Fruit fly (Drosophila melanogaster) whole organism, embryonic: Measurements from ENCODE around the gene Csk.

ENCODE experiments used
- CG1024 ChIP-seq: fragments of 200-800 bp; sonication (Bioruptor generic); IDR thresholded peaks from 2 replicates; pipeline ENCODE4 v1.3.6; 2022; ENCODE audit warnings: missing biosample characterization, missing genetic modification characterization
- CG11085 ChIP-seq: fragments of 200-800 bp; sonication (Bioruptor generic); IDR thresholded peaks from 2 replicates; pipeline ENCODE4 v1.3.6; 2022; ENCODE audit warnings: missing biosample characterization, missing genetic modification characterization
- CG13296 ChIP-seq: fragments of 200-800 bp; sonication (Bioruptor generic); optimal IDR thresholded peaks from 3 replicates; lab custom pipeline; 2018; ENCODE audit warnings: missing biosample characterization, mild to moderate bottlenecking, missing genetic modification characterization
- CG15011 ChIP-seq: fragments of 200-800 bp; sonication (Bioruptor generic); optimal IDR thresholded peaks from 3 replicates; lab custom pipeline; 2018; ENCODE audit warnings: missing biosample characterization, mild to moderate bottlenecking, missing genetic modification characterization
- CG1602 ChIP-seq: fragments of 200-800 bp; sonication (Bioruptor generic); optimal IDR thresholded peaks from 3 replicates; lab custom pipeline; 2016; ENCODE audit warnings: missing biosample characterization, missing genetic modification characterization
- CG16813 ChIP-seq: fragments of 200-800 bp; sonication (Bioruptor generic); IDR thresholded peaks from 3 replicates; pipeline ENCODE4 v1.3.6; 2022; ENCODE audit warnings: missing biosample characterization, missing genetic modification characterization; ENCODE audit not compliant: partially characterized antibody
- CG17361 ChIP-seq: fragments of 200-800 bp; sonication (Bioruptor generic); IDR thresholded peaks from 3 replicates; pipeline ENCODE4 v1.3.6; 2022; ENCODE audit warnings: missing biosample characterization, missing genetic modification characterization
- CG17385 ChIP-seq: fragments of 200-800 bp; sonication (Bioruptor generic); optimal IDR thresholded peaks from 3 replicates; lab custom pipeline; 2018; ENCODE audit warnings: missing biosample characterization, mild to moderate bottlenecking, missing genetic modification characterization
- CG18011 ChIP-seq: fragments of 200-800 bp; sonication (Bioruptor generic); optimal IDR thresholded peaks from 2 replicates; lab custom pipeline; 2017; ENCODE audit warnings: missing biosample characterization, missing genetic modification characterization, mild to moderate bottlenecking, moderate library complexity, missing genotype
- CG31224 ChIP-seq: fragments of 200-800 bp; sonication (Bioruptor generic); IDR thresholded peaks from 2 replicates; pipeline ENCODE4 v1.3.6; 2022; ENCODE audit warnings: missing biosample characterization, missing genetic modification characterization
- CG31365 ChIP-seq: fragments of 200-800 bp; sonication (Bioruptor generic); optimal IDR thresholded peaks from 2 replicates; lab custom pipeline; 2018; ENCODE audit warnings: missing biosample characterization, mild to moderate bottlenecking, missing genetic modification characterization
- CG31388 ChIP-seq: fragments of 200-800 bp; sonication (Bioruptor generic); optimal IDR thresholded peaks from 2 replicates; lab custom pipeline; 2016; ENCODE audit warnings: missing biosample characterization, missing genetic modification characterization
- CG34422 ChIP-seq: fragments of 200-800 bp; sonication (Bioruptor generic); IDR thresholded peaks from 3 replicates; pipeline ENCODE4 v1.3.6; 2022; ENCODE audit warnings: missing biosample characterization, missing genetic modification characterization
- CG3838 ChIP-seq: fragments of 200-800 bp; sonication (Bioruptor generic); optimal IDR thresholded peaks from 3 replicates; lab custom pipeline; 2016; ENCODE audit warnings: missing biosample characterization, missing genetic modification characterization
- CG4617 ChIP-seq: fragments of 200-800 bp; sonication (Bioruptor generic); optimal IDR thresholded peaks from 3 replicates; lab custom pipeline; 2016; ENCODE audit warnings: missing biosample characterization, missing genetic modification characterization, borderline replicate concordance
- CG4707 ChIP-seq: fragments of 200-800 bp; sonication (Bioruptor generic); optimal IDR thresholded peaks from 2 replicates; lab custom pipeline; 2018; ENCODE audit warnings: missing biosample characterization, mild to moderate bottlenecking, missing genetic modification characterization, moderate library complexity
- CG5180 ChIP-seq: fragments of 200-800 bp; sonication (Bioruptor generic); optimal IDR thresholded peaks from 3 replicates; lab custom pipeline; 2017; ENCODE audit warnings: missing biosample characterization, missing genetic modification characterization, mild to moderate bottlenecking, moderate library complexity, missing genetic modification reagents
- CG6854 ChIP-seq: fragments of 200-800 bp; sonication (Bioruptor generic); optimal IDR thresholded peaks from 3 replicates; lab custom pipeline; 2017; ENCODE audit warnings: missing biosample characterization, mild to moderate bottlenecking, missing genetic modification characterization
- CG8290 ChIP-seq, 3 experiments: fragments of 200-800 bp; sonication (Bioruptor generic); optimal IDR thresholded peaks; 2 replicates each; lab custom pipeline; 2016 to 2019; ENCODE audit warnings: missing biosample characterization in 3 of 3, missing genetic modification characterization in 3 of 3, mild to moderate bottlenecking in 2 of 3, moderate library complexity in 1 of 3
- CTCF ChIP-seq: fragments of 200-800 bp; sonication (Bioruptor generic); optimal IDR thresholded peaks from 2 replicates; lab custom pipeline; 2017; ENCODE audit warnings: missing biosample characterization, mild to moderate bottlenecking, missing genetic modification characterization, moderate library complexity
- CoRest ChIP-seq: fragments of 200-800 bp; sonication (Bioruptor generic); optimal IDR thresholded peaks from 3 replicates; lab custom pipeline; 2018; ENCODE audit warnings: missing biosample characterization, mild to moderate bottlenecking, missing genetic modification characterization, moderate library complexity
- D ChIP-seq, 2 experiments: fragments of 200-800 bp in 1 of 2; fragments of >200 bp in 1 of 2; sonication (Bioruptor generic) in 1 of 2; optimal IDR thresholded peaks; 2 replicates in 1 of 2; 3 replicates in 1 of 2; lab custom pipeline; 2017; ENCODE audit warnings: mild to moderate bottlenecking in 1 of 2, missing biosample characterization in 1 of 2, missing genetic modification characterization in 1 of 2, missing genetic modification reagents in 1 of 2
- Eip74EF ChIP-seq, 2 experiments: fragments of 200-800 bp in 1 of 2; fragments of >200 bp in 1 of 2; sonication (Bioruptor generic) in 1 of 2; optimal IDR thresholded peaks; 2 replicates each; lab custom pipeline; 2017 to 2019; ENCODE audit warnings: missing biosample characterization in 2 of 2, missing genetic modification characterization in 2 of 2, mild to moderate bottlenecking in 1 of 2, moderate library complexity in 1 of 2
- H15 ChIP-seq: fragments of 200-800 bp; sonication (Bioruptor generic); IDR thresholded peaks from 3 replicates; pipeline ENCODE4 v1.3.6; 2022; ENCODE audit warnings: missing biosample characterization, missing genetic modification characterization
- Hand ChIP-seq: fragments of 200-800 bp; sonication (Bioruptor generic); optimal IDR thresholded peaks from 2 replicates; lab custom pipeline; 2017; ENCODE audit warnings: mild to moderate bottlenecking, missing biosample characterization, missing genetic modification reagents, missing genetic modification characterization
- Hmx ChIP-seq: fragments of 200-800 bp; sonication (Bioruptor generic); optimal IDR thresholded peaks from 2 replicates; lab custom pipeline; 2016; ENCODE audit warnings: missing biosample characterization, missing genetic modification characterization
- Mad ChIP-seq: fragments of 200-800 bp; sonication (Bioruptor generic); optimal IDR thresholded peaks from 2 replicates; lab custom pipeline; 2016; ENCODE audit warnings: missing biosample characterization, missing genetic modification characterization
- NC2β ChIP-seq: fragments of 200-800 bp; sonication (Bioruptor generic); optimal IDR thresholded peaks from 2 replicates; lab custom pipeline; 2016; ENCODE audit warnings: missing biosample characterization, missing genetic modification characterization
- Neu2 ChIP-seq: fragments of 200-800 bp; sonication (Bioruptor generic); optimal IDR thresholded peaks from 3 replicates; lab custom pipeline; 2016; ENCODE audit warnings: missing biosample characterization, missing genetic modification characterization, borderline replicate concordance
- Oli ChIP-seq: fragments of 200-800 bp; sonication (Bioruptor generic); optimal IDR thresholded peaks from 2 replicates; lab custom pipeline; 2018; ENCODE audit warnings: missing biosample characterization, mild to moderate bottlenecking, missing genetic modification characterization, moderate library complexity
- Side ChIP-seq: fragments of 200-800 bp; sonication (Bioruptor generic); optimal IDR thresholded peaks from 2 replicates; lab custom pipeline; 2016; ENCODE audit warnings: missing biosample characterization, missing genetic modification characterization
- al ChIP-seq: fragments of 200-800 bp; sonication (Bioruptor generic); IDR thresholded peaks from 2 replicates; pipeline ENCODE4 v1.3.6; 2022; ENCODE audit warnings: missing biosample characterization, missing genetic modification characterization
- ara ChIP-seq: fragments of 200-800 bp; sonication (Bioruptor generic); IDR thresholded peaks from 2 replicates; pipeline ENCODE4 v1.3.6; 2022; ENCODE audit warnings: missing biosample characterization, missing genetic modification characterization
- bowl ChIP-seq: fragments of 200-800 bp; sonication (Bioruptor generic); IDR thresholded peaks from 2 replicates; pipeline ENCODE4 v1.3.6; 2022; ENCODE audit warnings: missing biosample characterization, missing genetic modification characterization
- chn ChIP-seq: fragments of 200-800 bp; sonication (Bioruptor generic); optimal IDR thresholded peaks from 2 replicates; lab custom pipeline; 2016; ENCODE audit warnings: missing biosample characterization, missing genetic modification characterization
- crol ChIP-seq: fragments of 200-800 bp; sonication (Bioruptor generic); IDR thresholded peaks from 2 replicates; pipeline ENCODE4 v1.3.6; 2022; ENCODE audit warnings: missing biosample characterization, missing genetic modification characterization
- crp ChIP-seq, 2 experiments: fragments of 200-800 bp; sonication (Bioruptor generic); optimal IDR thresholded peaks; 2 replicates in 1 of 2; 3 replicates in 1 of 2; lab custom pipeline; 2017; ENCODE audit warnings: missing biosample characterization in 2 of 2, missing genetic modification characterization in 2 of 2, mild to moderate bottlenecking in 1 of 2, moderate library complexity in 1 of 2
- disco-r ChIP-seq: fragments of 200-800 bp; sonication (Bioruptor generic); optimal IDR thresholded peaks from 2 replicates; lab custom pipeline; 2016; ENCODE audit warnings: missing biosample characterization, missing genetic modification characterization
- en ChIP-seq: fragments of 200-800 bp; sonication (Bioruptor generic); optimal IDR thresholded peaks from 2 replicates; lab custom pipeline; 2016; ENCODE audit warnings: missing biosample characterization, missing genetic modification characterization
- exex ChIP-seq: fragments of 200-800 bp; sonication (Bioruptor generic); optimal IDR thresholded peaks from 4 replicates; lab custom pipeline; 2018; ENCODE audit warnings: missing biosample characterization, mild to moderate bottlenecking, missing genetic modification characterization, moderate library complexity
- gro ChIP-seq: fragments of 200-800 bp; sonication (Bioruptor generic); optimal IDR thresholded peaks from 2 replicates; lab custom pipeline; 2016; ENCODE audit warnings: missing biosample characterization, missing genetic modification characterization
- her ChIP-seq: fragments of 200-800 bp; sonication (Bioruptor generic); optimal IDR thresholded peaks from 2 replicates; lab custom pipeline; 2016; ENCODE audit warnings: missing biosample characterization, missing genetic modification characterization
- ind ChIP-seq: fragments of 200-800 bp; sonication (Bioruptor generic); optimal IDR thresholded peaks from 3 replicates; lab custom pipeline; 2016; ENCODE audit warnings: missing biosample characterization, missing genetic modification characterization
- lmd ChIP-seq: fragments of 200-800 bp; sonication (Bioruptor generic); IDR thresholded peaks from 2 replicates; pipeline ENCODE4 v1.3.6; 2022; ENCODE audit warnings: missing biosample characterization, missing genetic modification characterization
- mld ChIP-seq: fragments of 200-800 bp; sonication (Bioruptor generic); IDR thresholded peaks from 3 replicates; pipeline ENCODE4 v1.3.6; 2022; ENCODE audit warnings: missing biosample characterization, missing genetic modification characterization; ENCODE audit not compliant: partially characterized antibody
- nom ChIP-seq: fragments of 200-800 bp; sonication (Bioruptor generic); optimal IDR thresholded peaks from 2 replicates; lab custom pipeline; 2017; ENCODE audit warnings: missing biosample characterization, missing genetic modification characterization, mild to moderate bottlenecking, moderate library complexity, missing genetic modification reagents
- run ChIP-seq: fragments of 200-800 bp; sonication (Bioruptor generic); optimal IDR thresholded peaks from 3 replicates; lab custom pipeline; 2018; ENCODE audit warnings: missing biosample characterization, mild to moderate bottlenecking, missing genetic modification characterization
- sr ChIP-seq: fragments of 200-800 bp; sonication (Bioruptor generic); IDR thresholded peaks from 3 replicates; pipeline ENCODE4 v1.3.6; 2022; ENCODE audit warnings: missing biosample characterization, missing genetic modification characterization
- wor ChIP-seq: fragments of 200-800 bp; sonication (Bioruptor generic); IDR thresholded peaks from 2 replicates; pipeline ENCODE4 v1.3.6; 2022; ENCODE audit warnings: missing biosample characterization, missing genetic modification characterization
- zen ChIP-seq: fragments of 200-800 bp; sonication (Bioruptor generic); optimal IDR thresholded peaks from 3 replicates; lab custom pipeline; 2018; ENCODE audit warnings: missing biosample characterization, mild to moderate bottlenecking, missing genetic modification characterization, moderate library complexity

The Csk gene

DNA sequence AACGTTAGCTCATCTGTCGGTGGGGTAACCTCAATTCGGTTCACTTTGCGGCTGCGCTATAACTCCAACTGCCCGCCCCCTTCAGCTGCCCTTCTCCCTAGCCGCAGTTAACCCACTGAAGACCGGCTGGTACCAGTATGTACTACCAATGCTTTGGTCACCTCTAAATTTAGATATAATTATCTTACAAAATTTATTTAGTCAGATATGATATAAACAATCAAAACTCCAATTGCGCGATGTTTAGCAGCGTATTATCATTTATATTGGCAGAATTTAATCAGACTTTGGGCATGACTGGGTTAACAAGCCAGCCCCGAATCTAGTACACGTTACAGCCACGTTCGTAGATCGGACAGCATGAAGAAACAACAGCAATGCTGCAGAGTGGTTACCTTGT is 11.2 kb upstream of the Csk start (continued):
- TF ChIP-seq CG11085 (GFP tag; lab: Robert Waterston, UW) (no peak), CG5180 (GFP tag; lab: Kevin White, UChicago) (peak; percentile 53), run (peak; percentile 38), CG31365 (tag; lab: Kevin White, UChicago) (no peak), wor (no peak), gro (GFP tag; lab: Kevin White, UChicago) (no peak), CG31388 (GFP tag; lab: Kevin White, UChicago) (no peak), bowl (GFP tag; lab: Robert Waterston, UW) (peak; percentile 28; the same call in 1 of the 2 replicates), her (GFP tag; lab: Kevin White, UChicago) (no peak), CG31224 (GFP tag; lab: Robert Waterston, UW) (0 out of 2 replicates have a peak, but pooled peaks have one; percentile 18), CoRest (tag; lab: Kevin White, UChicago) (peak; percentile 56), nom (GFP tag; lab: Kevin White, UChicago) (no peak), CG18011 (no peak), NC2β (GFP tag; lab: Kevin White, UChicago) (no peak), CG17385 (GFP tag; lab: Kevin White, UChicago) (peak; percentile 50), CTCF (GFP tag; lab: Kevin White, UChicago) (peak; percentile 10), Mad (GFP tag; lab: Kevin White, UChicago) (no peak), CG1602 (GFP tag; lab: Kevin White, UChicago) (no peak), CG6854 (GFP tag; lab: Kevin White, UChicago) (no peak), CG3838 (GFP tag; lab: Kevin White, UChicago) (no peak), CG13296 (GFP tag; lab: Kevin White, UChicago) (peak; percentile 51), Neu2 (GFP tag; lab: Kevin White, UChicago) (no peak), H15 (GFP tag; lab: Robert Waterston, UW) (no peak), mld (GFP tag; lab: Robert Waterston, UW) (no peak), CG4617 (GFP tag; lab: Kevin White, UChicago) (no peak), CG8290 (GFP tag; optimal IDR thresholded peaks at IDR 0.05; lab: Kevin White, UChicago) (no peak), CG8290 (tag; optimal IDR thresholded peaks at IDR 0.05; lab: Kevin White, UChicago) (peak in 1 of 2 experiments; percentile 57), CG34422 (no peak), ind (GFP tag; lab: Kevin White, UChicago) (peak; percentile 27), ara (GFP tag; lab: Robert Waterston, UW) (no peak), disco-r (GFP tag; lab: Kevin White, UChicago) (no peak), zen (no peak), Eip74EF (GFP tag; optimal IDR thresholded peaks at IDR 0.05; lab: Kevin White, UChicago) (peak in 1 of 2 experiments; percentile 38), crol (GFP tag; lab: Robert Waterston, UW) (peak; percentile 35), CG15011 (GFP tag; lab: Kevin White, UChicago) (peak; percentile 7), CG16813 (GFP tag; lab: Robert Waterston, UW) (no peak), exex (tag; lab: Kevin White, UChicago) (peak; percentile 9), D (optimal IDR thresholded peaks at IDR 0.05; lab: Kevin White, UChicago) (no peak), D (GFP tag; optimal IDR thresholded peaks at IDR 0.05; lab: Kevin White, UChicago) (no peak), al (GFP tag; lab: Robert Waterston, UW) (no peak), sr (GFP tag; lab: Robert Waterston, UW) (0 out of 3 replicates have a peak, but pooled peaks have one; percentile 4), crp (GFP tag; optimal IDR thresholded peaks at IDR 0.05; lab: Kevin White, UChicago) (no peak), lmd (GFP tag; lab: Robert Waterston, UW) (peak; percentile 40), Side (GFP tag; lab: Kevin White, UChicago) (no peak), chn (GFP tag; lab: Kevin White, UChicago) (no peak), Hand (GFP tag; lab: Kevin White, UChicago) (no peak), Hmx (GFP tag; lab: Kevin White, UChicago) (no peak), CG4707 (GFP tag; lab: Kevin White, UChicago) (peak; percentile 20), Oli (tag; lab: Kevin White, UChicago) (peak; percentile 71), en (GFP tag; lab: Kevin White, UChicago) (no peak), CG17361 (GFP tag; lab: Robert Waterston, UW) (0 out of 3 replicates have a peak, but pooled peaks have one; percentile 38), CG1024 (GFP tag; lab: Robert Waterston, UW) (no peak)
